Worm (Caenorhabditis elegans): ENCODE results near the gene Y45G12B.3.

DNA sequence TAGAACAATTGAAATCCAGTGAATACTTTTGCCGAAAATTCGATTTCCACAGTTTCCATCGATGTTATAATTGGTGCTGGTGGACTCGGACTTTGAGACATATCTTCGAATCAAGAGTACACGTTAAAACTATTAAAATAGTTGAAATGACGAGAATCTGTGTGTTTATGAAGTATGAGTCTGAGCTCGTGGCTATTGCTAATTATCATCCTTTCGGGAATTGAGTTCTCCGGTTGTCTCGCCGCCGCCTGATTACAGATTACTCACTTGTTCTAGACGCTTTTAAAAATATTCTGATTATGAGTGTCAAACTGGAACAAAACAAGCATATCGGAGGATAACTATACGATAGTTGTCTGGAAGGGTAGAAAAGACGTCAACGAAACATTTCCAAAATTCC is 42.1 kb upstream of the Y45G12B.3 start, which contains the start of gene srg-56:
- TF ChIP-seq ceh-28 (tag; optimal IDR thresholded peaks at IDR 0.05) (no peak), F10B5.3 (tag; optimal IDR thresholded peaks at IDR 0.05) (no peak), nhr-11 (tag; optimal IDR thresholded peaks at IDR 0.05) (no peak), nhr-237 (tag; optimal IDR thresholded peaks at IDR 0.05) (no peak), daf-16 (GFP tag; optimal IDR thresholded peaks at IDR 0.05) (no peak), daf-16 (tag; optimal IDR thresholded peaks at IDR 0.05) (no peak), lir-3 (tag; optimal IDR thresholded peaks at IDR 0.05) (no peak)
